Worm (Caenorhabditis elegans) whole organism, late embryonic: ENCODE measurements around the gene nduf-9.
A peak's percentile ranks its signal among the peaks of the same experiment; 100 is the strongest.

ENCODE experiments used
- C08G9.2 ChIP-seq: sonication (generic microtip); optimal IDR thresholded peaks from 2 replicates; lab custom pipeline; 2016; ENCODE audit warnings: mild to moderate bottlenecking, missing genetic modification characterization, moderate library complexity, missing compliant biosample characterization
- C38D4.7 ChIP-seq: fragments of 200-800 bp; sonication (Bioruptor generic); optimal IDR thresholded peaks from 2 replicates; lab custom pipeline; 2018; ENCODE audit warnings: mild to moderate bottlenecking, missing genetic modification characterization, moderate library complexity, missing compliant biosample characterization
- K02D7.2 ChIP-seq: sonication (generic microtip); optimal IDR thresholded peaks from 2 replicates; lab custom pipeline; 2017; ENCODE audit warnings: mild to moderate bottlenecking, missing genetic modification characterization, missing compliant biosample characterization
- T23F11.4 ChIP-seq: fragments of 200-800 bp; sonication (Bioruptor generic); optimal IDR thresholded peaks from 2 replicates; lab custom pipeline; 2018; ENCODE audit warnings: mild to moderate bottlenecking, missing genetic modification characterization, missing compliant biosample characterization
- Y22D7AL.16 ChIP-seq: sonication (generic microtip); optimal IDR thresholded peaks from 2 replicates; lab custom pipeline; 2016; ENCODE audit warnings: missing genetic modification characterization, missing compliant biosample characterization
- ahr-1 ChIP-seq: sonication (generic microtip); optimal IDR thresholded peaks from 2 replicates; lab custom pipeline; 2016; ENCODE audit warnings: missing genetic modification characterization, missing compliant biosample characterization
- ama-1 ChIP-seq: fragments of 150-350 bp; optimal IDR thresholded peaks from 2 replicates; lab custom pipeline; 2014
- ceh-14 ChIP-seq: sonication (generic microtip); optimal IDR thresholded peaks from 2 replicates; lab custom pipeline; 2016; ENCODE audit warnings: missing genotype, missing genetic modification characterization, missing compliant biosample characterization
- ceh-18 ChIP-seq: sonication (generic microtip); optimal IDR thresholded peaks from 2 replicates; lab custom pipeline; 2016; ENCODE audit warnings: missing genetic modification characterization, missing compliant biosample characterization
- ceh-19 ChIP-seq: fragments of 200-800 bp; sonication (Bioruptor generic); optimal IDR thresholded peaks from 2 replicates; lab custom pipeline; 2018; ENCODE audit warnings: mild to moderate bottlenecking, missing genetic modification characterization, missing compliant biosample characterization
- ceh-22 ChIP-seq: sonication (generic microtip); optimal IDR thresholded peaks from 2 replicates; lab custom pipeline; 2017; ENCODE audit warnings: missing biosample characterization, missing genetic modification characterization
- ceh-24 ChIP-seq: sonication (generic microtip); optimal IDR thresholded peaks from 2 replicates; lab custom pipeline; 2016; ENCODE audit warnings: mild to moderate bottlenecking, missing genetic modification characterization, missing compliant biosample characterization
- ceh-31 ChIP-seq: sonication (generic microtip); optimal IDR thresholded peaks from 2 replicates; lab custom pipeline; 2016; ENCODE audit warnings: missing genetic modification characterization, missing compliant biosample characterization
- ceh-45 ChIP-seq: fragments of 200-800 bp; sonication (Bioruptor generic); IDR thresholded peaks from 2 replicates; pipeline ENCODE4 v1.3.6; 2022; ENCODE audit warnings: missing genetic modification reagents, missing genetic modification characterization, missing compliant biosample characterization
- ceh-6 ChIP-seq: fragments of 200-800 bp; sonication (Bioruptor generic); optimal IDR thresholded peaks from 2 replicates; lab custom pipeline; 2018; ENCODE audit warnings: mild to moderate bottlenecking, missing genetic modification characterization, missing compliant biosample characterization
- ceh-9 ChIP-seq: sonication (generic microtip); optimal IDR thresholded peaks from 2 replicates; lab custom pipeline; 2016; ENCODE audit warnings: mild to moderate bottlenecking, missing genetic modification characterization, inconsistent platforms, missing compliant biosample characterization
- che-1 ChIP-seq: sonication (generic microtip); optimal IDR thresholded peaks from 2 replicates; lab custom pipeline; 2016; ENCODE audit warnings: mild to moderate bottlenecking, missing genetic modification characterization, missing compliant biosample characterization
- dve-1 ChIP-seq: sonication (generic microtip); optimal IDR thresholded peaks from 2 replicates; lab custom pipeline; 2017; ENCODE audit warnings: antibody characterized with exemption, mild to moderate bottlenecking, missing genetic modification characterization, missing compliant biosample characterization
- elt-2 ChIP-seq: sonication (generic microtip); optimal IDR thresholded peaks from 2 replicates; lab custom pipeline; 2016; ENCODE audit warnings: missing genetic modification reagents, missing genetic modification characterization, missing compliant biosample characterization
- elt-4 ChIP-seq: sonication (generic microtip); optimal IDR thresholded peaks from 2 replicates; lab custom pipeline; 2016; ENCODE audit warnings: missing genetic modification characterization, missing compliant biosample characterization
- ets-4 ChIP-seq: sonication (generic microtip); optimal IDR thresholded peaks from 2 replicates; lab custom pipeline; 2016; ENCODE audit warnings: missing genetic modification characterization, missing compliant biosample characterization
- eyg-1 ChIP-seq: sonication (generic microtip); optimal IDR thresholded peaks from 2 replicates; lab custom pipeline; 2016; ENCODE audit warnings: missing genotype, missing genetic modification characterization, missing compliant biosample characterization
- fax-1 ChIP-seq: sonication (generic microtip); optimal IDR thresholded peaks from 2 replicates; lab custom pipeline; 2016; ENCODE audit warnings: missing genotype, missing genetic modification characterization, missing compliant biosample characterization
- fkh-10 ChIP-seq: fragments of 150-350 bp; optimal IDR thresholded peaks from 2 replicates; lab custom pipeline; 2014; ENCODE audit warnings: missing biosample characterization, missing genetic modification reagents, missing genetic modification characterization
- fkh-6 ChIP-seq: sonication (generic microtip); optimal IDR thresholded peaks from 2 replicates; lab custom pipeline; 2016; ENCODE audit warnings: missing genetic modification characterization, missing compliant biosample characterization
- gmeb-2 ChIP-seq: sonication (generic microtip); optimal IDR thresholded peaks from 2 replicates; lab custom pipeline; 2016; ENCODE audit warnings: missing genetic modification characterization, inconsistent platforms, missing compliant biosample characterization
- hlh-30 ChIP-seq: sonication (generic microtip); optimal IDR thresholded peaks from 2 replicates; lab custom pipeline; 2017; ENCODE audit warnings: antibody characterized with exemption, missing genetic modification characterization, missing compliant biosample characterization; ENCODE audit not compliant: insufficient read depth
- hlh-8 ChIP-seq: sonication (generic microtip); optimal IDR thresholded peaks from 2 replicates; lab custom pipeline; 2016; ENCODE audit warnings: missing genotype, missing genetic modification characterization, missing compliant biosample characterization
- lin-11 ChIP-seq: fragments of 200-800 bp; sonication (Bioruptor generic); optimal IDR thresholded peaks from 2 replicates; lab custom pipeline; 2018; ENCODE audit warnings: mild to moderate bottlenecking, missing genetic modification characterization, missing compliant biosample characterization
- madf-2 ChIP-seq: sonication (generic microtip); optimal IDR thresholded peaks from 2 replicates; lab custom pipeline; 2017; ENCODE audit warnings: missing genetic modification characterization, missing compliant biosample characterization
- mec-3 ChIP-seq: sonication (generic microtip); optimal IDR thresholded peaks from 2 replicates; lab custom pipeline; 2016; ENCODE audit warnings: borderline replicate concordance, missing genetic modification characterization, missing compliant biosample characterization
- nfya-1 ChIP-seq: sonication (generic microtip); optimal IDR thresholded peaks from 2 replicates; lab custom pipeline; 2017; ENCODE audit warnings: missing genetic modification characterization, mild to moderate bottlenecking, missing compliant biosample characterization, antibody characterized with exemption, moderate library complexity
- nhr-11 ChIP-seq: fragments of 150-350 bp; optimal IDR thresholded peaks from 2 replicates; lab custom pipeline; 2014; ENCODE audit warnings: missing biosample characterization, missing genetic modification characterization
- npax-4 ChIP-seq: sonication (generic microtip); optimal IDR thresholded peaks from 2 replicates; lab custom pipeline; 2016; ENCODE audit warnings: missing genetic modification characterization, missing compliant biosample characterization
- pag-3 ChIP-seq: sonication (generic microtip); optimal IDR thresholded peaks from 2 replicates; lab custom pipeline; 2016; ENCODE audit warnings: missing compliant biosample characterization, missing genetic modification characterization, borderline replicate concordance
- pat-9 ChIP-seq: fragments of 200-800 bp; sonication (Bioruptor generic); optimal IDR thresholded peaks from 2 replicates; lab custom pipeline; 2018; ENCODE audit warnings: mild to moderate bottlenecking, missing genetic modification characterization, moderate library complexity, missing compliant biosample characterization
- pax-1 ChIP-seq: fragments of 150-350 bp; optimal IDR thresholded peaks from 2 replicates; lab custom pipeline; 2014; ENCODE audit warnings: missing biosample characterization, missing genetic modification characterization
- pha-2 ChIP-seq: sonication (generic microtip); optimal IDR thresholded peaks from 2 replicates; lab custom pipeline; 2017; ENCODE audit warnings: mild to moderate bottlenecking, missing genetic modification characterization, missing compliant biosample characterization
- pha-4 ChIP-seq: fragments of 150-350 bp; optimal IDR thresholded peaks from 2 replicates; lab custom pipeline; 2018; ENCODE audit warnings: missing biosample characterization, missing genetic modification reagents, missing genetic modification characterization
- pqm-1 ChIP-seq: sonication (generic microtip); optimal IDR thresholded peaks from 2 replicates; lab custom pipeline; 2016; ENCODE audit warnings: missing genetic modification characterization, missing compliant biosample characterization
- pros-1 ChIP-seq: fragments of 150-350 bp; optimal IDR thresholded peaks from 2 replicates; lab custom pipeline; 2014; ENCODE audit warnings: missing biosample characterization, missing genetic modification reagents, missing genetic modification characterization
- ref-2 ChIP-seq: sonication (generic microtip); optimal IDR thresholded peaks from 2 replicates; lab custom pipeline; 2016; ENCODE audit warnings: missing genetic modification characterization, missing compliant biosample characterization
- rnt-1 ChIP-seq: sonication (generic microtip); optimal IDR thresholded peaks from 2 replicates; lab custom pipeline; 2016; ENCODE audit warnings: missing genetic modification characterization, missing compliant biosample characterization
- sox-2 ChIP-seq: fragments of 200-800 bp; sonication (Bioruptor generic); IDR thresholded peaks from 2 replicates; pipeline ENCODE4 v1.3.6; 2022; ENCODE audit warnings: missing genetic modification reagents, missing genetic modification characterization, missing compliant biosample characterization
- sox-4 ChIP-seq: sonication (generic microtip); optimal IDR thresholded peaks from 2 replicates; lab custom pipeline; 2017; ENCODE audit warnings: mild to moderate bottlenecking, missing genetic modification characterization, inconsistent platforms, missing compliant biosample characterization
- syd-9 ChIP-seq: sonication (generic microtip); optimal IDR thresholded peaks from 2 replicates; lab custom pipeline; 2016; ENCODE audit warnings: mild to moderate bottlenecking, missing genetic modification characterization, moderate library complexity, missing compliant biosample characterization
- tbx-2 ChIP-seq: sonication (generic microtip); optimal IDR thresholded peaks from 2 replicates; lab custom pipeline; 2016; ENCODE audit warnings: missing genetic modification characterization, missing compliant biosample characterization
- ttx-3 ChIP-seq: sonication (generic microtip); optimal IDR thresholded peaks from 2 replicates; lab custom pipeline; 2016; ENCODE audit warnings: missing genetic modification reagents, missing genetic modification characterization, missing compliant biosample characterization
- unc-3 ChIP-seq, 2 experiments: fragments of 200-800 bp in 1 of 2; sonication (Bioruptor generic) in 1 of 2; sonication (generic microtip) in 1 of 2; conservative IDR thresholded peaks in 1 of 2; optimal IDR thresholded peaks in 1 of 2; 2 replicates each; pipeline versions ENCODE4 v1.3.6 to Lab custom; 2016 to 2022; ENCODE audit warnings: missing compliant biosample characterization in 2 of 2, missing genetic modification characterization in 2 of 2, missing genetic modification reagents in 1 of 2
- unc-42 ChIP-seq: sonication (generic microtip); optimal IDR thresholded peaks from 2 replicates; lab custom pipeline; 2016; ENCODE audit warnings: missing genotype, missing genetic modification characterization, missing compliant biosample characterization
- unc-55 ChIP-seq: sonication (generic microtip); optimal IDR thresholded peaks from 2 replicates; lab custom pipeline; 2017; ENCODE audit warnings: missing biosample characterization, missing genetic modification reagents, missing genetic modification characterization
- unc-86 ChIP-seq: sonication (generic microtip); optimal IDR thresholded peaks from 2 replicates; lab custom pipeline; 2016; ENCODE audit warnings: missing genetic modification characterization, missing compliant biosample characterization
- zip-5 ChIP-seq: sonication (generic microtip); optimal IDR thresholded peaks from 2 replicates; lab custom pipeline; 2016; ENCODE audit warnings: missing genetic modification characterization, missing compliant biosample characterization
- ztf-16 ChIP-seq: sonication (generic microtip); optimal IDR thresholded peaks from 2 replicates; lab custom pipeline; 2017; ENCODE audit warnings: missing genetic modification characterization, missing compliant biosample characterization

The nduf-9 gene

ce11 chrIII:3271682-3272081 is 23.3 kb upstream of the nduf-9 start:
- TF ChIP-seq che-1 (tag; lab: Kevin White, UChicago) (no peak), hlh-30 (tag; lab: Kevin White, UChicago) (peak; percentile 88), ceh-18 (peak; percentile 79), C38D4.7 (GFP tag; lab: Kevin White, UChicago) (peak; percentile 18), pros-1 (tag; lab: Kevin White, UChicago) (peak; percentile 51), nhr-11 (no peak), ceh-19 (GFP tag; lab: Kevin White, UChicago) (no peak), fkh-10 (GFP tag; lab: Kevin White, UChicago) (no peak), rnt-1 (tag; lab: Kevin White, UChicago) (peak; percentile 84), nfya-1 (tag; lab: Kevin White, UChicago) (peak; percentile 70), pha-2 (tag; lab: Kevin White, UChicago) (no peak), syd-9 (tag; lab: Kevin White, UChicago) (peak; percentile 25), ceh-31 (tag; lab: Kevin White, UChicago) (peak; percentile 73), ceh-14 (tag; lab: Kevin White, UChicago) (peak; percentile 45), ceh-45 (GFP tag; lab: Robert Waterston, UW) (no peak), ttx-3 (tag; lab: Kevin White, UChicago) (no peak), ama-1 (lab: Kevin White, UChicago) (no peak), npax-4 (tag; lab: Kevin White, UChicago) (no peak), eyg-1 (tag; lab: Kevin White, UChicago) (no peak), unc-86 (no peak), ztf-16 (tag; lab: Kevin White, UChicago) (peak; percentile 46), elt-4 (tag; lab: Kevin White, UChicago) (no peak), ceh-6 (GFP tag; lab: Kevin White, UChicago) (no peak), unc-3 (GFP tag; conservative IDR thresholded peaks at IDR 0.05; lab: Robert Waterston, UW) (no peak), unc-3 (tag; optimal IDR thresholded peaks at IDR 0.05; lab: Kevin White, UChicago) (no peak), ceh-24 (tag; lab: Kevin White, UChicago) (no peak), hlh-8 (tag; lab: Kevin White, UChicago) (peak; percentile 4), ceh-22 (tag; lab: Kevin White, UChicago) (no peak), ahr-1 (tag; lab: Kevin White, UChicago) (no peak), madf-2 (peak; percentile 47), pha-4 (tag; lab: Kevin White, UChicago) (no peak), sox-2 (GFP tag; lab: Robert Waterston, UW) (no peak), zip-5 (tag; lab: Kevin White, UChicago) (no peak), tbx-2 (peak; percentile 85), sox-4 (no peak), pax-1 (tag; lab: Kevin White, UChicago) (no peak), ref-2 (peak; percentile 66), fax-1 (tag; lab: Kevin White, UChicago) (no peak), elt-2 (tag; lab: Kevin White, UChicago) (peak; percentile 14), lin-11 (tag; lab: Kevin White, UChicago) (no peak), gmeb-2 (tag; lab: Kevin White, UChicago) (no peak), pat-9 (no peak), T23F11.4 (no peak), pqm-1 (tag; lab: Kevin White, UChicago) (no peak), dve-1 (peak; percentile 45), ets-4 (tag; lab: Kevin White, UChicago) (no peak), K02D7.2 (tag; lab: Kevin White, UChicago) (no peak), fkh-6 (tag; lab: Kevin White, UChicago) (no peak), unc-55 (GFP tag; lab: Kevin White, UChicago) (peak; percentile 79), ceh-9 (tag; lab: Kevin White, UChicago) (no peak), unc-42 (peak; percentile 15), C08G9.2 (tag; lab: Kevin White, UChicago) (no peak), mec-3 (no peak), pag-3 (tag; lab: Kevin White, UChicago) (no peak), Y22D7AL.16 (no peak)
